Comparison of ENCODE assay signal across 1 fruit fly cellular context in the genomic region with DNA sequence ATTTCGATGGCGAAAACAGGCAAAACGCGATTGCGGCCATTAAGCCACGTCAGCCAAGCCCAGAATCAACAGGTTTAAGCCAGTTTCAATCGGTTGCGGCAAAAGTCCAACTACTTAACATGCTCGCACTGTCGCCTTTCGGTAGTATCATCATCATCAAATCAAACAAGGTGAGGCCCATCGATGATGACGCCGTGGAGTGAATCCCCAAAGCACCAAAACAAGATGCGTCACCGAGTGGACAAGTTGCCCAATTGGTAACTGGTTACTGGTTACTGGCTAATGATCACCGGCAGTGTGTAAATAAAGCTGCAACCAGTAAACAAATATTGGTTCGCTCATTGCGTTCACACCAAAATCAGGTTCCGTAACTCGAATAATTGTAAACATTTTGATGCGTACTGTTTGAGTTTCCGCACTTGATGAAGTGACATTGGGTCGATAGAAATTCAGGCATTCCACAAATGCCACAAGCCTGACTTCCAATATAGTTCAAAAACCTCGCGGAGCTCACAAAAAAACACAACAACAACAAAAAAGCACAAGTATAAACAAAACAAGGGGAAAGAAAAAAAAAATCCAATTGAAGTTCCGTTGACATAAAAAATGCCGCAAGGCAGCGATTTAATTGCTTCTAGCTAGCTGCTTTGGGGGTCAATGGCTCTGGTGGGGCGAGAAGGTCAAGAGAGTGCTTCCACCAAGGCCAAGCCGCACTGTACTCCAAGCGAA.
TF ChIP-seq lines count a peak whose summit lies in the region.

No protein-coding gene starts in this region.

TF ChIP-seq in whole organism, embryonic, 481 proteins besides CTCF, POLR2A, EP300 and RAD21 (continued from another document):
- TF ChIP-seq fd64A (GFP tag; optimal IDR thresholded peaks at IDR 0.05; lab: Kevin White, UChicago) (peak; percentile 80), Hr51 (GFP tag; optimal IDR thresholded peaks at IDR 0.05; lab: Kevin White, UChicago) (peak; percentile 25 to 28), lmd (GFP tag; IDR thresholded peaks at IDR 0.05; lab: Robert Waterston, UW) (0 out of 2 replicates have a peak, but pooled peaks have one; percentile 5), pum (GFP tag; optimal IDR thresholded peaks at IDR 0.05; lab: Kevin White, UChicago) (no peak), sim (GFP tag; IDR thresholded peaks at IDR 0.05; lab: Robert Waterston, UW) (0 out of 2 replicates have a peak, but pooled peaks have one; percentile 25), Sry-δ (GFP tag; optimal IDR thresholded peaks at IDR 0.05; lab: Kevin White, UChicago) (peak; percentile 9), CG7271 (tag; optimal IDR thresholded peaks at IDR 0.05; lab: Kevin White, UChicago) (peak; percentile 42), CG6791 (GFP tag; IDR thresholded peaks at IDR 0.05; lab: Robert Waterston, UW; ENCODE audit: partially characterized antibody) (no peak), ham (GFP tag; IDR thresholded peaks at IDR 0.05; lab: Robert Waterston, UW) (no peak), CkIIα-i1 (GFP tag; IDR thresholded peaks at IDR 0.05; lab: Robert Waterston, UW) (no peak), hbn (GFP tag; IDR thresholded peaks at IDR 0.05; lab: Robert Waterston, UW; ENCODE audit: partially characterized antibody) (no peak), oc (tag; optimal IDR thresholded peaks at IDR 0.05; lab: Kevin White, UChicago) (peak; percentile 57), CG17359 (tag; optimal IDR thresholded peaks at IDR 0.05; lab: Kevin White, UChicago) (peak; percentile 84), CG6254 (GFP tag; optimal IDR thresholded peaks at IDR 0.05; lab: Kevin White, UChicago) (peak; percentile 53), seq (GFP tag; IDR thresholded peaks at IDR 0.05; lab: Robert Waterston, UW) (peak; percentile 82), E2f2 (GFP tag; IDR thresholded peaks at IDR 0.05; lab: Robert Waterston, UW) (peak; percentile 40; the same call in 1 of the 2 replicates), Fer3 (tag; optimal IDR thresholded peaks at IDR 0.05; lab: Kevin White, UChicago) (peak; percentile 52), fd102C (GFP tag; optimal IDR thresholded peaks at IDR 0.05; lab: Kevin White, UChicago) (no peak), emc (GFP tag; optimal IDR thresholded peaks at IDR 0.05; lab: Kevin White, UChicago) (no peak), CG1792 (GFP tag; optimal IDR thresholded peaks at IDR 0.05; lab: Kevin White, UChicago) (peak; percentile 2), stwl (tag; optimal IDR thresholded peaks at IDR 0.05; lab: Kevin White, UChicago) (no peak), CG9817 (tag; optimal IDR thresholded peaks at IDR 0.05; lab: Kevin White, UChicago) (no peak), CG4328 (GFP tag; optimal IDR thresholded peaks at IDR 0.05; lab: Kevin White, UChicago) (peak; percentile 64), D19A (tag; optimal IDR thresholded peaks at IDR 0.05; lab: Kevin White, UChicago) (peak; percentile 2), cato (GFP tag; optimal IDR thresholded peaks at IDR 0.05; lab: Kevin White, UChicago; ENCODE audit: borderline replicate concordance) (peak; percentile 58), Oaz (GFP tag; IDR thresholded peaks at IDR 0.05; lab: Robert Waterston, UW) (no peak; the same call in 1 of the 2 replicates), MESR4 (GFP tag; optimal IDR thresholded peaks at IDR 0.05; lab: Kevin White, UChicago) (peak; percentile 2), bsh (GFP tag; optimal IDR thresholded peaks at IDR 0.05; lab: Kevin White, UChicago) (peak in 1 of 2 experiments; percentile 70), Sox100B (GFP tag; optimal IDR thresholded peaks at IDR 0.05; lab: Kevin White, UChicago) (peak; percentile 83), CG9609 (GFP tag; optimal IDR thresholded peaks at IDR 0.05; lab: Kevin White, UChicago) (peak; percentile 3), tll (GFP tag; optimal IDR thresholded peaks at IDR 0.05; lab: Kevin White, UChicago) (no peak), HmgD (GFP tag; optimal IDR thresholded peaks at IDR 0.05; lab: Kevin White, UChicago) (no peak), CG6813 (GFP tag; optimal IDR thresholded peaks at IDR 0.05; lab: Kevin White, UChicago) (peak; percentile 72), CG15514 (GFP tag; optimal IDR thresholded peaks at IDR 0.05; lab: Kevin White, UChicago) (peak; percentile 56), pan (optimal IDR thresholded peaks at IDR 0.05; lab: Kevin White, UChicago) (no peak), pan (GFP tag; optimal IDR thresholded peaks at IDR 0.05 in 1 of 2, IDR thresholded peaks at IDR 0.05 in 1 of 2) (peak in 1 of 2 experiments; percentile 15), Scr (GFP tag; IDR thresholded peaks at IDR 0.05; lab: Robert Waterston, UW; ENCODE audit: partially characterized antibody) (no peak), Doc3 (GFP tag; IDR thresholded peaks at IDR 0.05; lab: Robert Waterston, UW; ENCODE audit: partially characterized antibody) (no peak), sug (tag; optimal IDR thresholded peaks at IDR 0.05; lab: Kevin White, UChicago) (peak; percentile 65)
